Worm (Caenorhabditis elegans) whole organism, L1 larva: ENCODE results near the gene folt-1.

ENCODE experiments used
- F16B12.6 ChIP-seq: fragments of 150-350 bp; optimal IDR thresholded peaks from 2 replicates; lab custom pipeline; 2014; ENCODE audit warnings: missing biosample characterization, missing genetic modification characterization
- Y116A8C.19 ChIP-seq: sonication (generic microtip); optimal IDR thresholded peaks from 2 replicates; lab custom pipeline; 2016; ENCODE audit warnings: missing compliant biosample characterization, missing genetic modification characterization, borderline replicate concordance
- alr-1 ChIP-seq: fragments of 200-800 bp; sonication (Bioruptor generic); optimal IDR thresholded peaks from 2 replicates; lab custom pipeline; 2018; ENCODE audit warnings: borderline replicate concordance, mild to moderate bottlenecking, missing genetic modification characterization, missing compliant biosample characterization
- ama-1 ChIP-seq: fragments of 150-350 bp; optimal IDR thresholded peaks from 2 replicates; lab custom pipeline; 2014
- ceh-8 ChIP-seq: fragments of 200-800 bp; sonication (Bioruptor generic); optimal IDR thresholded peaks from 2 replicates; lab custom pipeline; 2018; ENCODE audit warnings: mild to moderate bottlenecking, missing genetic modification characterization, moderate library complexity, missing compliant biosample characterization
- efl-1 ChIP-seq, 4 experiments: fragments of 150-350 bp; optimal IDR thresholded peaks in 3 of 4; peaks in 1 of 4; 1 replicate in 1 of 4; 2 replicates in 3 of 4; lab custom pipeline; 2014; ENCODE audit warnings: missing biosample characterization in 2 of 4, missing genetic modification characterization in 2 of 4, missing genetic modification reagents in 2 of 4
- egl-27 ChIP-seq, 2 experiments: fragments of 150-350 bp in 1 of 2; sonication (generic microtip); optimal IDR thresholded peaks; 3 replicates each; lab custom pipeline; 2017 to 2018; ENCODE audit warnings: missing biosample characterization in 2 of 2, missing genetic modification characterization in 2 of 2, missing genetic modification reagents in 2 of 2
- elt-2 ChIP-seq: sonication (generic microtip); optimal IDR thresholded peaks from 2 replicates; lab custom pipeline; 2016; ENCODE audit warnings: missing genetic modification characterization, mild to moderate bottlenecking, inconsistent platforms, missing compliant biosample characterization, missing genetic modification reagents
- elt-3 ChIP-seq, 6 experiments: fragments of 150-350 bp in 1 of 6; sonication (generic microtip); optimal IDR thresholded peaks; 2 replicates each; lab custom pipeline; 2017 to 2018; ENCODE audit warnings: missing biosample characterization in 6 of 6, missing genetic modification characterization in 6 of 6, inconsistent platforms in 1 of 6
- fkh-10 ChIP-seq: sonication (generic microtip); optimal IDR thresholded peaks from 2 replicates; lab custom pipeline; 2017; ENCODE audit warnings: missing biosample characterization, missing genetic modification reagents, missing genetic modification characterization
- fos-1 ChIP-seq: fragments of 150-350 bp; optimal IDR thresholded peaks from 2 replicates; lab custom pipeline; 2014; ENCODE audit warnings: missing biosample characterization, missing genetic modification characterization
- hlh-17 ChIP-seq: fragments of 200-800 bp; sonication (Bioruptor generic); optimal IDR thresholded peaks from 2 replicates; lab custom pipeline; 2018; ENCODE audit warnings: missing genetic modification characterization, mild to moderate bottlenecking, missing compliant biosample characterization, moderate library complexity, borderline replicate concordance
- isw-1 ChIP-seq: fragments of 200-800 bp; sonication (Bioruptor generic); IDR thresholded peaks from 2 replicates; pipeline ENCODE4 v1.3.6; 2022; ENCODE audit warnings: missing genetic modification characterization, missing compliant biosample characterization
- lin-13 ChIP-seq: fragments of 150-350 bp; optimal IDR thresholded peaks from 2 replicates; lab custom pipeline; 2014; ENCODE audit warnings: missing biosample characterization, missing genetic modification reagents, missing genetic modification characterization
- lin-14 ChIP-seq: fragments of 200-800 bp; sonication (Bioruptor generic); optimal IDR thresholded peaks from 2 replicates; lab custom pipeline; 2018; ENCODE audit warnings: mild to moderate bottlenecking, missing genetic modification characterization, moderate library complexity, missing compliant biosample characterization
- lin-35 ChIP-seq, 2 experiments: fragments of 150-350 bp; optimal IDR thresholded peaks; 2 replicates each; lab custom pipeline; 2014; ENCODE audit warnings: missing biosample characterization in 2 of 2, missing genetic modification characterization in 2 of 2, missing genetic modification reagents in 2 of 2
- lsy-2 ChIP-seq, 2 experiments: fragments of 150-350 bp; optimal IDR thresholded peaks; 2 replicates each; lab custom pipeline; 2014; ENCODE audit warnings: missing biosample characterization in 2 of 2, missing genetic modification characterization in 2 of 2
- mep-1 ChIP-seq: fragments of 150-350 bp; optimal IDR thresholded peaks from 2 replicates; lab custom pipeline; 2014; ENCODE audit warnings: missing biosample characterization, missing genetic modification characterization
- nhr-11 ChIP-seq: fragments of 150-350 bp; optimal IDR thresholded peaks from 2 replicates; lab custom pipeline; 2014; ENCODE audit warnings: missing biosample characterization, missing genetic modification characterization
- nhr-19 ChIP-seq: fragments of 200-800 bp; sonication (Bioruptor generic); conservative IDR thresholded peaks from 2 replicates; pipeline ENCODE4 v1.3.6; 2022; ENCODE audit warnings: missing genetic modification characterization, missing compliant biosample characterization
- nhr-20 ChIP-seq: sonication (generic microtip); optimal IDR thresholded peaks from 2 replicates; lab custom pipeline; 2016; ENCODE audit warnings: mild to moderate bottlenecking, missing genetic modification characterization, missing compliant biosample characterization
- nhr-237 ChIP-seq: fragments of 150-350 bp; optimal IDR thresholded peaks from 2 replicates; lab custom pipeline; 2014; ENCODE audit warnings: missing biosample characterization, missing genetic modification characterization
- nhr-47 ChIP-seq: sonication (generic microtip); optimal IDR thresholded peaks from 2 replicates; lab custom pipeline; 2016; ENCODE audit warnings: mild to moderate bottlenecking, missing genetic modification characterization, moderate library complexity, missing compliant biosample characterization
- nhr-71 ChIP-seq: sonication (generic microtip); optimal IDR thresholded peaks from 2 replicates; lab custom pipeline; 2016; ENCODE audit warnings: mild to moderate bottlenecking, missing genetic modification characterization, moderate library complexity, missing compliant biosample characterization
- nhr-76 ChIP-seq: sonication (generic microtip); optimal IDR thresholded peaks from 2 replicates; lab custom pipeline; 2017; ENCODE audit warnings: missing biosample characterization, missing genetic modification characterization
- nhr-77 ChIP-seq: fragments of 150-350 bp; optimal IDR thresholded peaks from 2 replicates; lab custom pipeline; 2014; ENCODE audit warnings: missing biosample characterization, missing genetic modification characterization
- nhr-84 ChIP-seq: sonication (generic microtip); optimal IDR thresholded peaks from 2 replicates; lab custom pipeline; 2017; ENCODE audit warnings: missing biosample characterization, missing genetic modification characterization
- nhr-90 ChIP-seq: sonication (generic microtip); optimal IDR thresholded peaks from 2 replicates; lab custom pipeline; 2016; ENCODE audit warnings: mild to moderate bottlenecking, missing genetic modification characterization, missing compliant biosample characterization; ENCODE audit not compliant: poor library complexity
- pag-3 ChIP-seq: sonication (generic microtip); optimal IDR thresholded peaks from 2 replicates; lab custom pipeline; 2017; ENCODE audit warnings: missing genetic modification characterization, mild to moderate bottlenecking, missing compliant biosample characterization, antibody characterized with exemption, borderline replicate concordance; ENCODE audit not compliant: insufficient read depth
- pax-3 ChIP-seq: fragments of 200-800 bp; sonication (Bioruptor generic); optimal IDR thresholded peaks from 2 replicates; lab custom pipeline; 2018; ENCODE audit warnings: mild to moderate bottlenecking, missing genetic modification characterization, moderate library complexity, missing compliant biosample characterization
- pqm-1 ChIP-seq: sonication (generic microtip); optimal IDR thresholded peaks from 3 replicates; lab custom pipeline; 2017; ENCODE audit warnings: missing biosample characterization, missing genetic modification characterization
- rnt-1 ChIP-seq: sonication (generic microtip); optimal IDR thresholded peaks from 2 replicates; lab custom pipeline; 2016; ENCODE audit warnings: mild to moderate bottlenecking, missing genetic modification characterization, moderate library complexity, missing compliant biosample characterization
- snpc-4 ChIP-seq: fragments of 150-350 bp; optimal IDR thresholded peaks from 2 replicates; lab custom pipeline; 2014; ENCODE audit warnings: missing biosample characterization, missing genetic modification characterization
- snu-23 ChIP-seq: sonication (generic microtip); optimal IDR thresholded peaks from 2 replicates; lab custom pipeline; 2016; ENCODE audit warnings: missing genetic modification characterization, missing compliant biosample characterization
- sox-4 ChIP-seq: sonication (generic microtip); optimal IDR thresholded peaks from 2 replicates; lab custom pipeline; 2016; ENCODE audit warnings: missing genetic modification characterization, missing compliant biosample characterization
- sup-37 ChIP-seq: fragments of 200-800 bp; sonication (Bioruptor generic); optimal IDR thresholded peaks from 2 replicates; lab custom pipeline; 2018; ENCODE audit warnings: mild to moderate bottlenecking, missing genetic modification characterization, missing compliant biosample characterization
- swsn-7 ChIP-seq: sonication (generic microtip); optimal IDR thresholded peaks from 2 replicates; lab custom pipeline; 2016; ENCODE audit warnings: missing genetic modification characterization, missing compliant biosample characterization
- tbx-2 ChIP-seq: sonication (generic microtip); optimal IDR thresholded peaks from 2 replicates; lab custom pipeline; 2016; ENCODE audit warnings: missing genetic modification characterization, missing compliant biosample characterization
- unc-130 ChIP-seq: fragments of 150-350 bp; optimal IDR thresholded peaks from 2 replicates; lab custom pipeline; 2017; ENCODE audit warnings: missing biosample characterization, missing genetic modification characterization, inconsistent platforms
- unc-30 ChIP-seq: sonication (generic microtip); optimal IDR thresholded peaks from 2 replicates; lab custom pipeline; 2017; ENCODE audit warnings: missing biosample characterization, missing genetic modification characterization
- unc-98 ChIP-seq: fragments of 200-800 bp; sonication (Bioruptor generic); IDR thresholded peaks from 2 replicates; pipeline ENCODE4 v1.3.6; 2022; ENCODE audit warnings: missing genetic modification characterization, missing compliant biosample characterization
- zag-1 ChIP-seq: fragments of 150-350 bp; optimal IDR thresholded peaks from 2 replicates; lab custom pipeline; 2014; ENCODE audit warnings: missing biosample characterization, missing genetic modification characterization

Gene folt-1

ce11 chrV:11171906-11172305 is 30.6 kb downstream of the folt-1 start, which contains the start of gene T19C4.5:
Gene T19C4.5 (plus strand): TSS chrV:11172213.
- no peak for TF ChIP-seq Y116A8C.19 (tag; lab: Kevin White, UChicago)
- TF ChIP-seq mep-1 (tag; lab: Kevin White, UChicago) = no peak
- TF ChIP-seq nhr-237 (tag; lab: Kevin White, UChicago) = no peak
- TF ChIP-seq unc-30 (tag; lab: Kevin White, UChicago) = no peak
- no peak for TF ChIP-seq efl-1 (optimal IDR thresholded peaks at IDR 0.05; lab: Kevin White, UChicago)
- TF ChIP-seq efl-1 (GFP tag; optimal IDR thresholded peaks at IDR 0.05 in 1 of 2; lab: Kevin White, UChicago) = peak in 1 of 2 experiments; percentile 92
- TF ChIP-seq lsy-2 (tag; optimal IDR thresholded peaks at IDR 0.05; lab: Kevin White, UChicago) = no peak
- no peak for TF ChIP-seq isw-1 (GFP tag; lab: Robert Waterston, UW)
- peak; percentile 8 for TF ChIP-seq rnt-1 (tag; lab: Kevin White, UChicago)
- no peak for TF ChIP-seq unc-98 (GFP tag; lab: Robert Waterston, UW)
- TF ChIP-seq fkh-10 (GFP tag; lab: Kevin White, UChicago) = peak; percentile 11

DNA sequence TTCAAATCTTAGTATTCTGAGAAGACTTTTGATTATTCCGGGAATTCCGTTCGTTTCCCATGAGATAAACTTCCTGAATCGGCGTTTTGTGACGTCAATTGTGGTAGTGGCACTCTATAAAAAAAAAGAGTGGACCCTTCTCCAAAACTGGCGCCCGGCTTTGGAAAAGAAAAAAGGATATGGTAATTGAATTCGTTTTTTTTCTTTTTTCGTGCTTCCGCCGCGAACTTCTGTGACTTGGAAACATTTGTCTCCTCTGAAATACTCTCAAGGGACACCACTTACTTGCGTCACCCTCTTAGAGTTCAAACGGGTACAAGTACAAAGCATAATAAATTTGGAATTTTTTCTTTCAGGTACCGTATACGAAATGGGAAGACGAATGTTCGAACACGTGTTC is 31.4 kb downstream of the folt-1 start:
- TF ChIP-seq nhr-20 = no peak
- TF ChIP-seq Y116A8C.19 (tag; lab: Kevin White, UChicago) = no peak
- peak; percentile 54 for TF ChIP-seq fkh-10 (GFP tag; lab: Kevin White, UChicago)
- peak; percentile 53 for TF ChIP-seq lin-14
- no peak for TF ChIP-seq lin-13
- no peak for TF ChIP-seq nhr-11 (tag; lab: Kevin White, UChicago)
- TF ChIP-seq ama-1 = no peak
- TF ChIP-seq sox-4 (tag; lab: Kevin White, UChicago) = no peak
- no peak for TF ChIP-seq zag-1
- TF ChIP-seq elt-3 (tag; optimal IDR thresholded peaks at IDR 0.05; lab: Kevin White, UChicago) = no peak
- no peak for TF ChIP-seq pqm-1 (tag; lab: Kevin White, UChicago)
- no peak for TF ChIP-seq ceh-8 (GFP tag; lab: Kevin White, UChicago)
- TF ChIP-seq isw-1 (GFP tag; lab: Robert Waterston, UW) = no peak
- no peak for TF ChIP-seq F16B12.6 (tag; lab: Kevin White, UChicago)
- TF ChIP-seq egl-27 (tag; optimal IDR thresholded peaks at IDR 0.05; lab: Kevin White, UChicago) = no peak
- no peak for TF ChIP-seq nhr-84
- TF ChIP-seq sup-37 (GFP tag; lab: Kevin White, UChicago) = no peak
- no peak for TF ChIP-seq tbx-2 (tag; lab: Kevin White, UChicago)
- no peak for TF ChIP-seq pax-3 (tag; lab: Kevin White, UChicago)
- no peak for TF ChIP-seq elt-2 (tag; lab: Kevin White, UChicago)
- TF ChIP-seq lin-35 (GFP tag; optimal IDR thresholded peaks at IDR 0.05; lab: Kevin White, UChicago) = no peak
- no peak for TF ChIP-seq unc-130 (tag; lab: Kevin White, UChicago)
- no peak for TF ChIP-seq nhr-237 (tag; lab: Kevin White, UChicago)
- peak; percentile 5 for TF ChIP-seq nhr-71 (tag; lab: Kevin White, UChicago)
- no peak for TF ChIP-seq nhr-76 (tag; lab: Kevin White, UChicago)
- TF ChIP-seq pag-3 (tag; lab: Kevin White, UChicago) = no peak

- peak; percentile 5 for TF ChIP-seq swsn-7 (tag; lab: Kevin White, UChicago)
- peak; percentile 44 for TF ChIP-seq nhr-71 (tag; lab: Kevin White, UChicago)
- TF ChIP-seq nhr-90 (tag; lab: Kevin White, UChicago) = peak; percentile 23
- TF ChIP-seq nhr-84 = no peak
- TF ChIP-seq rnt-1 (tag; lab: Kevin White, UChicago) = peak; percentile 61
- peak; percentile 53 for TF ChIP-seq snu-23 (GFP tag; lab: Kevin White, UChicago)
- TF ChIP-seq nhr-76 (tag; lab: Kevin White, UChicago) = no peak
- TF ChIP-seq alr-1 (tag; lab: Kevin White, UChicago) = no peak
- peak; percentile 25 for TF ChIP-seq nhr-47 (tag; lab: Kevin White, UChicago)
- no peak for TF ChIP-seq nhr-77 (tag; lab: Kevin White, UChicago)
- TF ChIP-seq fos-1 (tag; lab: Kevin White, UChicago) = no peak
- no peak for TF ChIP-seq isw-1 (GFP tag; lab: Robert Waterston, UW)
- TF ChIP-seq efl-1 (optimal IDR thresholded peaks at IDR 0.05; lab: Kevin White, UChicago) = peak in 1 of 2 experiments; percentile 2
- peak in 1 of 2 experiments; percentile 94 for TF ChIP-seq efl-1 (GFP tag; optimal IDR thresholded peaks at IDR 0.05 in 1 of 2; lab: Kevin White, UChicago)
- no peak for TF ChIP-seq Y116A8C.19 (tag; lab: Kevin White, UChicago)
- peak; percentile 93 for TF ChIP-seq snpc-4 (tag; lab: Kevin White, UChicago)
- TF ChIP-seq nhr-19 (GFP tag; lab: Robert Waterston, UW) = peak; percentile 41
- peak; percentile 34 for TF ChIP-seq lin-14
- peak in 1 of 2 experiments; percentile 32 for TF ChIP-seq lin-35 (GFP tag; optimal IDR thresholded peaks at IDR 0.05; lab: Kevin White, UChicago)
- TF ChIP-seq lsy-2 (tag; optimal IDR thresholded peaks at IDR 0.05; lab: Kevin White, UChicago) = peak in 1 of 2 experiments; percentile 8
- TF ChIP-seq hlh-17 (GFP tag; lab: Kevin White, UChicago) = no peak
These were observed 33.4 kb downstream of the folt-1 start for ce11 chrV:11174663-11175062.
